Fruit fly (Drosophila melanogaster) whole organism, embryonic: ENCODE results near the gene Nup107.
A peak's percentile ranks its signal among the peaks of the same experiment; 100 is the strongest.

Source experiments
- Atf-2 ChIP-seq: fragments of 200-800 bp; sonication (Bioruptor generic); optimal IDR thresholded peaks from 2 replicates; lab custom pipeline; 2016; ENCODE audit warnings: missing biosample characterization, missing genetic modification characterization
- Bgb ChIP-seq: fragments of 200-800 bp; sonication (Bioruptor generic); IDR thresholded peaks from 2 replicates; pipeline ENCODE4 v1.3.6; 2022; ENCODE audit warnings: missing biosample characterization, missing genetic modification characterization; ENCODE audit not compliant: partially characterized antibody
- CG10147 ChIP-seq: fragments of 200-800 bp; sonication (Bioruptor generic); optimal IDR thresholded peaks from 2 replicates; lab custom pipeline; 2019; ENCODE audit warnings: missing biosample characterization, mild to moderate bottlenecking, missing genetic modification characterization, moderate library complexity
- CG10274 ChIP-seq: fragments of 200-800 bp; sonication (Bioruptor generic); optimal IDR thresholded peaks from 3 replicates; lab custom pipeline; 2017; ENCODE audit warnings: missing biosample characterization, mild to moderate bottlenecking, missing genetic modification characterization
- CG11504 ChIP-seq: fragments of 200-800 bp; sonication (Bioruptor generic); optimal IDR thresholded peaks from 3 replicates; lab custom pipeline; 2019; ENCODE audit warnings: missing biosample characterization, mild to moderate bottlenecking, missing genetic modification characterization, moderate library complexity
- CG12744 ChIP-seq: fragments of 200-800 bp; sonication (Bioruptor generic); optimal IDR thresholded peaks from 2 replicates; lab custom pipeline; 2016; ENCODE audit warnings: missing biosample characterization, missing genetic modification characterization
- CG13624 ChIP-seq: fragments of 200-800 bp; sonication (Bioruptor generic); optimal IDR thresholded peaks from 2 replicates; lab custom pipeline; 2016; ENCODE audit warnings: missing biosample characterization, missing genetic modification characterization
- CG13775 ChIP-seq: fragments of 200-800 bp; sonication (Bioruptor generic); optimal IDR thresholded peaks from 3 replicates; lab custom pipeline; 2017; ENCODE audit warnings: missing biosample characterization, mild to moderate bottlenecking, missing genetic modification characterization
- CG14667 ChIP-seq: fragments of 200-800 bp; sonication (Bioruptor generic); IDR thresholded peaks from 2 replicates; pipeline ENCODE4 v1.3.6; 2022; ENCODE audit warnings: missing biosample characterization, missing genetic modification characterization
- CG16863 ChIP-seq: fragments of 200-800 bp; sonication (Bioruptor generic); optimal IDR thresholded peaks from 3 replicates; lab custom pipeline; 2016; ENCODE audit warnings: missing biosample characterization, missing genetic modification characterization
- CG17186 ChIP-seq: fragments of 200-800 bp; sonication (Bioruptor generic); optimal IDR thresholded peaks from 3 replicates; lab custom pipeline; 2017; ENCODE audit warnings: missing biosample characterization, missing genetic modification reagents, missing genetic modification characterization
- CG18262 ChIP-seq: fragments of 200-800 bp; optimal IDR thresholded peaks from 3 replicates; lab custom pipeline; 2019; ENCODE audit warnings: missing biosample characterization, mild to moderate bottlenecking, missing genetic modification characterization, moderate library complexity
- CG1832 ChIP-seq: fragments of 200-800 bp; sonication (Bioruptor generic); optimal IDR thresholded peaks from 2 replicates; lab custom pipeline; 2017; ENCODE audit warnings: missing biosample characterization, mild to moderate bottlenecking, missing genetic modification characterization, inconsistent platforms
- CG31224 ChIP-seq: fragments of 200-800 bp; sonication (Bioruptor generic); IDR thresholded peaks from 2 replicates; pipeline ENCODE4 v1.3.6; 2022; ENCODE audit warnings: missing biosample characterization, missing genetic modification characterization
- CG32767 ChIP-seq: fragments of 200-800 bp; sonication (Bioruptor generic); IDR thresholded peaks from 2 replicates; pipeline ENCODE4 v1.3.6; 2022; ENCODE audit warnings: missing biosample characterization, missing genetic modification characterization
- CG32772 ChIP-seq: fragments of 200-800 bp; sonication (Bioruptor generic); IDR thresholded peaks from 2 replicates; pipeline ENCODE4 v1.3.6; 2022; ENCODE audit warnings: missing biosample characterization, missing genetic modification characterization
- CG33557 ChIP-seq: fragments of 200-800 bp; sonication (Bioruptor generic); optimal IDR thresholded peaks from 2 replicates; lab custom pipeline; 2019; ENCODE audit warnings: missing biosample characterization, mild to moderate bottlenecking, missing genetic modification characterization, moderate library complexity
- CG4328 ChIP-seq: fragments of 200-800 bp; sonication (Bioruptor generic); optimal IDR thresholded peaks from 3 replicates; lab custom pipeline; 2017; ENCODE audit warnings: missing biosample characterization, missing genetic modification reagents, missing genetic modification characterization
- CG4617 ChIP-seq: fragments of 200-800 bp; sonication (Bioruptor generic); optimal IDR thresholded peaks from 3 replicates; lab custom pipeline; 2016; ENCODE audit warnings: missing biosample characterization, missing genetic modification characterization, borderline replicate concordance
- CG4820 ChIP-seq: fragments of 200-800 bp; sonication (Bioruptor generic); optimal IDR thresholded peaks from 3 replicates; lab custom pipeline; 2016; ENCODE audit warnings: missing biosample characterization, missing genetic modification characterization
- CG5953 ChIP-seq: fragments of 200-800 bp; sonication (Bioruptor generic); IDR thresholded peaks from 2 replicates; pipeline ENCODE4 v1.3.6; 2022; ENCODE audit warnings: missing biosample characterization, missing genetic modification characterization
- CG7786 ChIP-seq: fragments of 200-800 bp; sonication (Bioruptor generic); optimal IDR thresholded peaks from 2 replicates; lab custom pipeline; 2016; ENCODE audit warnings: missing biosample characterization, missing genetic modification characterization
- CG7987 ChIP-seq: fragments of 200-800 bp; sonication (Bioruptor generic); optimal IDR thresholded peaks from 2 replicates; lab custom pipeline; 2018; ENCODE audit warnings: missing biosample characterization, mild to moderate bottlenecking, missing genetic modification characterization, moderate library complexity
- CG9876 ChIP-seq: fragments of 200-800 bp; sonication (Bioruptor generic); optimal IDR thresholded peaks from 2 replicates; lab custom pipeline; 2016; ENCODE audit warnings: missing biosample characterization, missing genetic modification characterization
- Dfd ChIP-seq, 2 experiments: fragments of >200 bp; optimal IDR thresholded peaks; 2 replicates each; lab custom pipeline; 2017; ENCODE audit warnings: missing biosample characterization in 2 of 2, missing genetic modification characterization in 2 of 2
- Dll ChIP-seq: fragments of 200-800 bp; sonication (Bioruptor generic); IDR thresholded peaks from 4 replicates; pipeline ENCODE4 v1.3.6; 2022; ENCODE audit warnings: missing biosample characterization, missing genetic modification characterization; ENCODE audit not compliant: partially characterized antibody
- Dref ChIP-seq: fragments of 200-800 bp; sonication (Bioruptor generic); IDR thresholded peaks from 2 replicates; pipeline ENCODE4 v1.3.6; 2022; ENCODE audit warnings: missing biosample characterization, missing genetic modification characterization
- HHEX ChIP-seq: fragments of 200-800 bp; sonication (Bioruptor generic); optimal IDR thresholded peaks from 3 replicates; lab custom pipeline; 2017; ENCODE audit warnings: missing biosample characterization, mild to moderate bottlenecking, missing genetic modification characterization, missing genetic modification reagents
- HLH3B ChIP-seq: fragments of 200-800 bp; sonication (Bioruptor generic); IDR thresholded peaks from 2 replicates; pipeline ENCODE4 v1.3.6; 2022; ENCODE audit warnings: missing biosample characterization, missing genetic modification characterization
- HLH4C ChIP-seq: fragments of 200-800 bp; sonication (Bioruptor generic); IDR thresholded peaks from 3 replicates; pipeline ENCODE4 v1.3.6; 2022; ENCODE audit warnings: missing biosample characterization, missing genetic modification characterization; ENCODE audit not compliant: partially characterized antibody
- Hr39 ChIP-seq: fragments of >200 bp; optimal IDR thresholded peaks from 2 replicates; lab custom pipeline; 2017
- Max ChIP-seq: fragments of 200-800 bp; sonication (Bioruptor generic); optimal IDR thresholded peaks from 2 replicates; lab custom pipeline; 2016; ENCODE audit warnings: missing biosample characterization, mild to moderate bottlenecking, missing genetic modification characterization
- NC2β ChIP-seq: fragments of 200-800 bp; sonication (Bioruptor generic); optimal IDR thresholded peaks from 2 replicates; lab custom pipeline; 2016; ENCODE audit warnings: missing biosample characterization, missing genetic modification characterization
- Nf-YC ChIP-seq: fragments of 200-800 bp; optimal IDR thresholded peaks from 3 replicates; lab custom pipeline; 2019; ENCODE audit warnings: missing biosample characterization, mild to moderate bottlenecking, missing genetic modification characterization, moderate library complexity
- chm ChIP-seq: fragments of 200-800 bp; sonication (Bioruptor generic); IDR thresholded peaks from 2 replicates; pipeline ENCODE4 v1.3.6; 2022; ENCODE audit warnings: missing biosample characterization, missing genetic modification characterization
- ci ChIP-seq: fragments of 200-800 bp; sonication (Bioruptor generic); IDR thresholded peaks from 3 replicates; pipeline ENCODE4 v1.3.6; 2022; ENCODE audit warnings: missing biosample characterization, missing genetic modification characterization
- dpn ChIP-seq, 2 experiments: fragments of 200-800 bp; sonication (Bioruptor generic); optimal IDR thresholded peaks; 3 replicates each; lab custom pipeline; 2016; ENCODE audit warnings: missing biosample characterization in 2 of 2, missing genetic modification characterization in 2 of 2
- emc ChIP-seq: fragments of 200-800 bp; sonication (Bioruptor generic); optimal IDR thresholded peaks from 2 replicates; lab custom pipeline; 2016; ENCODE audit warnings: missing biosample characterization, missing genetic modification characterization
- esg ChIP-seq: fragments of 200-800 bp; sonication (Bioruptor generic); conservative IDR thresholded peaks from 2 replicates; pipeline ENCODE4 v1.3.6; 2022; ENCODE audit warnings: missing biosample characterization, missing genetic modification characterization
- fd96Cb ChIP-seq: fragments of 200-800 bp; sonication (Bioruptor generic); optimal IDR thresholded peaks from 2 replicates; lab custom pipeline; 2018; ENCODE audit warnings: missing biosample characterization, mild to moderate bottlenecking, missing genetic modification characterization, moderate library complexity
- gt ChIP-seq: fragments of 200-800 bp; sonication (Bioruptor generic); IDR thresholded peaks from 2 replicates; pipeline ENCODE4 v1.3.6; 2022; ENCODE audit warnings: missing biosample characterization, missing genetic modification characterization
- maf-S ChIP-seq: fragments of 200-800 bp; sonication (Bioruptor generic); optimal IDR thresholded peaks from 2 replicates; lab custom pipeline; 2016; ENCODE audit warnings: missing biosample characterization, missing genetic modification characterization
- nom ChIP-seq: fragments of 200-800 bp; sonication (Bioruptor generic); optimal IDR thresholded peaks from 2 replicates; lab custom pipeline; 2017; ENCODE audit warnings: missing biosample characterization, missing genetic modification characterization, mild to moderate bottlenecking, moderate library complexity, missing genetic modification reagents
- otp ChIP-seq: fragments of 200-800 bp; sonication (Bioruptor generic); IDR thresholded peaks from 3 replicates; pipeline ENCODE4, ENCODE4 v1.3.6; 2022; ENCODE audit warnings: missing biosample characterization, missing genetic modification characterization
- pan ChIP-seq, 4 experiments: fragments of >200 bp in 3 of 4; fragments of 200-800 bp in 1 of 4; sonication (Bioruptor generic) in 1 of 4; optimal IDR thresholded peaks in 3 of 4; IDR thresholded peaks in 1 of 4; 2 replicates each; pipeline versions ENCODE4 v1.3.6 to Lab custom; 2017 to 2022; ENCODE audit warnings: missing biosample characterization in 2 of 4, missing genetic modification characterization in 2 of 4, mixed read lengths in 1 of 4
- peb ChIP-seq: fragments of 200-800 bp; sonication (Bioruptor generic); IDR thresholded peaks from 2 replicates; pipeline ENCODE4 v1.3.6; 2022; ENCODE audit warnings: missing biosample characterization, missing genetic modification characterization
- psq ChIP-seq: fragments of 200-800 bp; sonication (Bioruptor generic); optimal IDR thresholded peaks from 2 replicates; lab custom pipeline; 2017; ENCODE audit warnings: missing biosample characterization, missing genetic modification characterization
- pzg ChIP-seq: fragments of 200-800 bp; sonication (Bioruptor generic); optimal IDR thresholded peaks from 3 replicates; lab custom pipeline; 2018; ENCODE audit warnings: missing biosample characterization, mild to moderate bottlenecking, missing genetic modification characterization, moderate library complexity
- ttk ChIP-seq: fragments of 200-800 bp; sonication (Bioruptor generic); IDR thresholded peaks from 2 replicates; pipeline ENCODE4 v2.1.2; 2022; ENCODE audit warnings: missing biosample characterization, missing genetic modification characterization
- zf30C ChIP-seq: fragments of 200-800 bp; sonication (Bioruptor generic); optimal IDR thresholded peaks from 3 replicates; lab custom pipeline; 2018; ENCODE audit warnings: missing biosample characterization, mild to moderate bottlenecking, missing genetic modification characterization

Gene Nup107

DNA sequence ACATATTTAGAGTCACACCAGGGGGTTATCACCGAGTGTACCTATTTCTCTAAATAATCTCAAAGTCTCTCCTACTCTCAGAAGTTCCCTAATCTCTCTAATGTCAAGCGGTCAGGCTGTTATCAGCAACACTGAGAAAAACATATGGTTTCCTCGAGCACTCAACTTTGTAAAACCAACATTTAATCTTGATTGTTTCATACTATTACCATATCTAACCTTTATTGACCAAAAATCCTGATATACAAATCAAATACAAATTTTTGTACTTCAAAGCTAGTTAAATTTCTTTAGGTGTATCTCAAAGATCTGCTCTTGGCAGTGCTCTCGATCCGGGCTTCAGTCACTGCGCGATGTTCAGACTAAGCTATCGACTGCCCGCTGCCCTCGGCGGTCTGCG is 32.6 kb downstream of the Nup107 start, which contains the start of gene CG6415 (continued):
- TF ChIP-seq CG33557 (GFP tag; lab: Kevin White, UChicago): peak; percentile 69
- TF ChIP-seq emc (GFP tag; lab: Kevin White, UChicago): no peak
- no peak for TF ChIP-seq Dref (GFP tag; lab: Robert Waterston, UW)
- TF ChIP-seq fd96Cb (tag; lab: Kevin White, UChicago): peak; percentile 75
- TF ChIP-seq pzg (GFP tag; lab: Kevin White, UChicago): no peak
- TF ChIP-seq Dfd (GFP tag; optimal IDR thresholded peaks at IDR 0.05; lab: Kevin White, UChicago): no peak
- peak; percentile 75 for TF ChIP-seq CG4820
- TF ChIP-seq maf-S (GFP tag; lab: Kevin White, UChicago): peak; percentile 51
- TF ChIP-seq CG10147 (GFP tag; lab: Kevin White, UChicago): peak; percentile 53
- TF ChIP-seq CG17186 (GFP tag; lab: Kevin White, UChicago): no peak
- TF ChIP-seq Dll (GFP tag; lab: Robert Waterston, UW): no peak
- peak; percentile 81 for TF ChIP-seq CG18262 (tag; lab: Kevin White, UChicago)
- TF ChIP-seq Nf-YC (tag; lab: Kevin White, UChicago): peak; percentile 62
- TF ChIP-seq CG7786: peak; percentile 71
- TF ChIP-seq peb: 0 out of 2 replicates have a peak, but pooled peaks have one; percentile 21
- TF ChIP-seq dpn (GFP tag; optimal IDR thresholded peaks at IDR 0.05; lab: Kevin White, UChicago): peak; percentile 75 to 77
- peak; percentile 46; the same call in 1 of the 2 replicates for TF ChIP-seq esg (GFP tag; lab: Robert Waterston, UW)
- TF ChIP-seq CG11504 (tag; lab: Kevin White, UChicago): peak; percentile 72
- peak; percentile 74 for TF ChIP-seq ttk (GFP tag; lab: Robert Waterston, UW)
- TF ChIP-seq CG4617 (GFP tag; lab: Kevin White, UChicago): no peak
- TF ChIP-seq psq (GFP tag; lab: Kevin White, UChicago): no peak
- peak; percentile 12 for TF ChIP-seq CG12744 (GFP tag; lab: Kevin White, UChicago)
- peak; percentile 70 for TF ChIP-seq CG13624
- peak; percentile 21; the same call in 1 of the 2 replicates for TF ChIP-seq CG32767
- peak; percentile 48 for TF ChIP-seq NC2β (GFP tag; lab: Kevin White, UChicago)
- TF ChIP-seq HHEX: peak; percentile 70
- peak; percentile 76; the same call in 2 of the 3 replicates for TF ChIP-seq otp (GFP tag; lab: Robert Waterston, UW)
- peak; percentile 3 for TF ChIP-seq Max (GFP tag; lab: Kevin White, UChicago)
- peak; percentile 61; the same call in 1 of the 2 replicates for TF ChIP-seq chm
- TF ChIP-seq Bgb: no peak
- TF ChIP-seq CG9876 (GFP tag; lab: Kevin White, UChicago): peak; percentile 57
- TF ChIP-seq CG5953 (GFP tag; lab: Robert Waterston, UW): no peak
- TF ChIP-seq HLH3B (GFP tag; lab: Robert Waterston, UW): peak; percentile 70; the same call in 1 of the 2 replicates
- no peak for TF ChIP-seq CG1832 (GFP tag; lab: Kevin White, UChicago)
- peak; percentile 46 for TF ChIP-seq CG13775 (GFP tag; lab: Kevin White, UChicago)
- no peak for TF ChIP-seq CG7987
- TF ChIP-seq nom (GFP tag; lab: Kevin White, UChicago): no peak
- TF ChIP-seq CG14667 (GFP tag; lab: Robert Waterston, UW): 0 out of 2 replicates have a peak, but pooled peaks have one; percentile 31
- peak; percentile 45; the same call in 1 of the 2 replicates for TF ChIP-seq CG31224 (GFP tag; lab: Robert Waterston, UW)
- no peak for TF ChIP-seq Hr39 (lab: Kevin White, UChicago)
- peak; percentile 67 for TF ChIP-seq CG16863 (GFP tag; lab: Kevin White, UChicago)
- peak; percentile 59 for TF ChIP-seq CG4328 (GFP tag; lab: Kevin White, UChicago)
- peak; percentile 66 for TF ChIP-seq zf30C
- TF ChIP-seq pan (optimal IDR thresholded peaks at IDR 0.05; lab: Kevin White, UChicago): no peak
- peak in 1 of 2 experiments; percentile 78 for TF ChIP-seq pan (GFP tag; optimal IDR thresholded peaks at IDR 0.05 in 1 of 2, IDR thresholded peaks at IDR 0.05 in 1 of 2)
- peak; percentile 61 for TF ChIP-seq Atf-2 (GFP tag; lab: Kevin White, UChicago)
- no peak for TF ChIP-seq gt (GFP tag; lab: Robert Waterston, UW)
- peak; percentile 44 for TF ChIP-seq CG10274 (GFP tag; lab: Kevin White, UChicago)
- TF ChIP-seq ci: peak; percentile 86
- TF ChIP-seq CG32772 (GFP tag; lab: Robert Waterston, UW): peak; percentile 72
- no peak for TF ChIP-seq HLH4C (GFP tag; lab: Robert Waterston, UW)
